Fruit fly (Drosophila melanogaster) whole organism, prepupa: ENCODE data around the gene CG43447.

Experiments used
- CG10631 ChIP-seq: fragments of 200-800 bp; sonication (Bioruptor generic); optimal IDR thresholded peaks from 2 replicates; lab custom pipeline; 2016; ENCODE audit warnings: missing biosample characterization, missing genetic modification characterization
- CG11294 ChIP-seq: fragments of 200-800 bp; sonication (Bioruptor generic); IDR thresholded peaks from 2 replicates; pipeline ENCODE4 v1.3.6; 2022; ENCODE audit warnings: missing biosample characterization, missing genetic modification characterization
- CG11762 ChIP-seq: fragments of 200-800 bp; sonication (Bioruptor generic); optimal IDR thresholded peaks from 3 replicates; lab custom pipeline; 2016; ENCODE audit warnings: missing biosample characterization, missing genetic modification characterization; ENCODE audit not compliant: insufficient read depth
- CG15336 ChIP-seq: fragments of 200-800 bp; sonication (Bioruptor generic); IDR thresholded peaks from 2 replicates; pipeline ENCODE4 v1.3.6; 2022; ENCODE audit warnings: missing biosample characterization, missing genetic modification characterization
- CG16779 ChIP-seq: fragments of 200-800 bp; sonication (Bioruptor generic); optimal IDR thresholded peaks from 3 replicates; lab custom pipeline; 2017; ENCODE audit warnings: missing biosample characterization, mild to moderate bottlenecking, missing genetic modification characterization
- CG3032 ChIP-seq: fragments of 200-800 bp; optimal IDR thresholded peaks from 2 replicates; lab custom pipeline; 2019; ENCODE audit warnings: missing biosample characterization, mild to moderate bottlenecking, missing genetic modification characterization, moderate library complexity
- CG32006 ChIP-seq: fragments of 200-800 bp; sonication (Bioruptor generic); optimal IDR thresholded peaks from 3 replicates; lab custom pipeline; 2017; ENCODE audit warnings: missing biosample characterization, mild to moderate bottlenecking, missing genetic modification characterization
- CG34406 ChIP-seq: fragments of 200-800 bp; sonication (Bioruptor generic); optimal IDR thresholded peaks from 3 replicates; lab custom pipeline; 2016; ENCODE audit warnings: missing biosample characterization, missing genetic modification characterization
- CG3919 ChIP-seq: fragments of 200-800 bp; sonication (Bioruptor generic); optimal IDR thresholded peaks from 3 replicates; lab custom pipeline; 2016; ENCODE audit warnings: missing biosample characterization, missing genetic modification characterization
- CG4318 ChIP-seq: fragments of 200-800 bp; sonication (Bioruptor generic); optimal IDR thresholded peaks from 3 replicates; lab custom pipeline; 2017; ENCODE audit warnings: missing biosample characterization, mild to moderate bottlenecking, missing genetic modification characterization
- CG6276 ChIP-seq: fragments of 200-800 bp; sonication (Bioruptor generic); optimal IDR thresholded peaks from 2 replicates; lab custom pipeline; 2017; ENCODE audit warnings: missing biosample characterization, mild to moderate bottlenecking, missing genetic modification characterization
- CG6792 ChIP-seq: fragments of 200-800 bp; sonication (Bioruptor generic); optimal IDR thresholded peaks from 3 replicates; lab custom pipeline; 2016; ENCODE audit warnings: missing biosample characterization, missing genetic modification characterization
- CG6808 ChIP-seq: fragments of 200-800 bp; sonication (Bioruptor generic); optimal IDR thresholded peaks from 3 replicates; lab custom pipeline; 2017; ENCODE audit warnings: missing biosample characterization, missing genetic modification characterization, mild to moderate bottlenecking, moderate library complexity, missing genetic modification reagents
- CG6854 ChIP-seq: fragments of 200-800 bp; sonication (Bioruptor generic); optimal IDR thresholded peaks from 2 replicates; lab custom pipeline; 2017; ENCODE audit warnings: missing biosample characterization, mild to moderate bottlenecking, missing genetic modification characterization
- CG7368 ChIP-seq: fragments of 200-800 bp; sonication (Bioruptor generic); optimal IDR thresholded peaks from 3 replicates; lab custom pipeline; 2016; ENCODE audit warnings: missing biosample characterization, missing genetic modification characterization
- CG8119 ChIP-seq: fragments of 200-800 bp; sonication (Bioruptor generic); IDR thresholded peaks from 3 replicates; pipeline ENCODE4 v1.3.6; 2022; ENCODE audit warnings: missing biosample characterization, missing genetic modification characterization
- CG8319 ChIP-seq: fragments of 200-800 bp; sonication (Bioruptor generic); optimal IDR thresholded peaks from 3 replicates; lab custom pipeline; 2016; ENCODE audit warnings: missing biosample characterization, missing genetic modification characterization
- CG8632 ChIP-seq: fragments of 200-800 bp; sonication (Bioruptor generic); optimal IDR thresholded peaks from 3 replicates; lab custom pipeline; 2016; ENCODE audit warnings: missing biosample characterization, missing genetic modification characterization
- CG9139 ChIP-seq: fragments of 200-800 bp; sonication (Bioruptor generic); optimal IDR thresholded peaks from 3 replicates; lab custom pipeline; 2017; ENCODE audit warnings: missing biosample characterization, mild to moderate bottlenecking, missing genetic modification characterization
- Eip75B ChIP-seq: fragments of 200-800 bp; sonication (Bioruptor generic); optimal IDR thresholded peaks from 3 replicates; lab custom pipeline; 2016; ENCODE audit warnings: missing biosample characterization, missing genetic modification characterization
- Eip78C ChIP-seq: fragments of 200-800 bp; sonication (Bioruptor generic); peaks from one replicate; lab custom pipeline; 2016; ENCODE audit warnings: missing biosample characterization, missing genetic modification characterization
- Eip93F ChIP-seq: fragments of 200-800 bp; sonication (Bioruptor generic); optimal IDR thresholded peaks from 2 replicates; lab custom pipeline; 2016; ENCODE audit warnings: missing biosample characterization, mild to moderate bottlenecking, missing genetic modification characterization
- Ets21C ChIP-seq: fragments of 200-800 bp; sonication (Bioruptor generic); optimal IDR thresholded peaks from 3 replicates; lab custom pipeline; 2016; ENCODE audit warnings: missing biosample characterization, missing genetic modification characterization
- Lpt ChIP-seq: fragments of 200-800 bp; sonication (Bioruptor generic); optimal IDR thresholded peaks from 3 replicates; lab custom pipeline; 2016; ENCODE audit warnings: missing biosample characterization, missing genetic modification characterization
- Met ChIP-seq: fragments of 200-800 bp; sonication (Bioruptor generic); optimal IDR thresholded peaks from 3 replicates; lab custom pipeline; 2016; ENCODE audit warnings: missing biosample characterization, missing genetic modification characterization
- OdsH ChIP-seq: fragments of 200-800 bp; sonication (Bioruptor generic); optimal IDR thresholded peaks from 3 replicates; lab custom pipeline; 2016; ENCODE audit warnings: missing biosample characterization, missing genetic modification characterization
- Sox102F ChIP-seq: fragments of 200-800 bp; sonication (Bioruptor generic); optimal IDR thresholded peaks from 2 replicates; lab custom pipeline; 2016; ENCODE audit warnings: missing biosample characterization, mild to moderate bottlenecking, missing genetic modification characterization
- Sox14 ChIP-seq: fragments of 200-800 bp; sonication (Bioruptor generic); optimal IDR thresholded peaks from 3 replicates; lab custom pipeline; 2016; ENCODE audit warnings: missing biosample characterization, missing genetic modification characterization
- Sox15 ChIP-seq: fragments of 200-800 bp; sonication (Bioruptor generic); optimal IDR thresholded peaks from 3 replicates; lab custom pipeline; 2016; ENCODE audit warnings: missing biosample characterization, missing genetic modification characterization
- cyc ChIP-seq: fragments of 200-800 bp; sonication (Bioruptor generic); optimal IDR thresholded peaks from 3 replicates; lab custom pipeline; 2016; ENCODE audit warnings: missing biosample characterization, missing genetic modification characterization
- dsx ChIP-seq: fragments of 200-800 bp; optimal IDR thresholded peaks from 3 replicates; lab custom pipeline; 2019; ENCODE audit warnings: missing biosample characterization, mild to moderate bottlenecking, missing genetic modification characterization, moderate library complexity; ENCODE audit not compliant: poor library complexity, severe bottlenecking
- eg ChIP-seq: fragments of 200-800 bp; sonication (Bioruptor generic); IDR thresholded peaks from 3 replicates; pipeline ENCODE4 v1.3.6; 2022; ENCODE audit warnings: missing biosample characterization, missing genetic modification characterization
- fd59A ChIP-seq: fragments of 200-800 bp; sonication (Bioruptor generic); optimal IDR thresholded peaks from 2 replicates; lab custom pipeline; 2017; ENCODE audit warnings: missing biosample characterization, mild to moderate bottlenecking, missing genetic modification characterization, missing genetic modification reagents
- fkh ChIP-seq: fragments of 200-800 bp; sonication (Bioruptor generic); optimal IDR thresholded peaks from 3 replicates; lab custom pipeline; 2017; ENCODE audit warnings: missing biosample characterization, mild to moderate bottlenecking, missing genetic modification characterization, moderate library complexity
- pdm3 ChIP-seq: fragments of 200-800 bp; sonication (Bioruptor generic); optimal IDR thresholded peaks from 3 replicates; lab custom pipeline; 2016; ENCODE audit warnings: missing biosample characterization, missing genetic modification characterization
- salr ChIP-seq, 2 experiments: fragments of 200-800 bp; sonication (Bioruptor generic); optimal IDR thresholded peaks; 3 replicates each; lab custom pipeline; 2016 to 2018; ENCODE audit warnings: missing biosample characterization in 2 of 2, missing genetic modification characterization in 2 of 2, mild to moderate bottlenecking in 1 of 2
- svp ChIP-seq: fragments of 200-800 bp; sonication (Bioruptor generic); peaks from one replicate; lab custom pipeline; 2016; ENCODE audit warnings: missing biosample characterization, missing genetic modification characterization
- topi ChIP-seq: fragments of 200-800 bp; sonication (Bioruptor generic); optimal IDR thresholded peaks from 3 replicates; lab custom pipeline; 2016; ENCODE audit warnings: missing biosample characterization, missing genetic modification characterization
- vri ChIP-seq: fragments of 200-800 bp; sonication (Bioruptor generic); optimal IDR thresholded peaks from 3 replicates; lab custom pipeline; 2016; ENCODE audit warnings: missing biosample characterization, mild to moderate bottlenecking, missing genetic modification characterization

The CG43447 gene

DNA sequence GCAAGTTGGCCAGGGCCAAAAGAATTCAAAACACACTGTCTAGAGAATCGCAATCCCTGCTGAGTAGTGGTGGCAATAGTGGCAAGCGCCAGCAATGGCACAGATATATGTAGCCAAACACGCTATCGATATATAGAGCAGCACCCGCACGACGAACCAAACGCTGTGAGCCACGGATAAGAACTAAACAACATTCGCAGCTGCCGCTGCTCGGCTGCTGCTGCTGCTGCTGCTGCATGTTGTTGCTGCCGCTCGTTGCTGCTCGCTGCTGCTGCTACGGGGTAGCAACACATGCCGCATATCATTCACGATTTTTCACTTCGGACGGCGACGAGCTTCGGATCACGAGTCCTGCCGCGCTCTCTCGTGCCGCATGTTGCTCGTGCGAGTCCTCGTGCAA, 2.8 kb upstream of the CG43447 start, which contains the start of gene side:
Gene side, minus strand, starts transcription at position 175 of the 400 bp plus-strand sequence.
- TF ChIP-seq Eip93F (GFP tag; lab: Kevin White, UChicago) (no peak), CG3919 (GFP tag; lab: Kevin White, UChicago) (peak; percentile 26)

DNA sequence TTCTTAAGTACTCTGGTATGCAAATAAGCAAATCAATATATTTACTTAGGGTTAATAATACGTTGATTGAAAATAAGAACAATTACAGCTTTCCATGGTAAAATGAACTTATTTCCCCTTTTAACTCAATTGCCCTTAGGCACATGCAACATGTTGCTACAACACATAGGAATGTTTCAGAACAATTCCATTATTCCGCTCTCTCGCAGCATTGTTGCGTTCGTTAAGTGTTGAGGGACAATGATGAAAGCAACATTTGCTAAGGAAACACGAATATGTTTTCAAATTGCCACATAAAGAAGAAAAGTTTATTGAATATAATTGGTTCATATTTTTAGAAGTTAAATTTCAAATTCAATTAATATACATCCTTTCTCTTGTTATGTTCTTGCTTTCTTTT, 1.7 kb upstream of the CG43447 start:
- TF ChIP-seq Eip78C (no peak), Lpt (GFP tag; lab: Kevin White, UChicago) (no peak), Sox102F (no peak), Sox14 (no peak), CG6792 (no peak), topi (no peak), CG32006 (GFP tag; lab: Kevin White, UChicago) (no peak), Eip75B (no peak), CG3032 (tag; lab: Kevin White, UChicago) (no peak)

DNA sequence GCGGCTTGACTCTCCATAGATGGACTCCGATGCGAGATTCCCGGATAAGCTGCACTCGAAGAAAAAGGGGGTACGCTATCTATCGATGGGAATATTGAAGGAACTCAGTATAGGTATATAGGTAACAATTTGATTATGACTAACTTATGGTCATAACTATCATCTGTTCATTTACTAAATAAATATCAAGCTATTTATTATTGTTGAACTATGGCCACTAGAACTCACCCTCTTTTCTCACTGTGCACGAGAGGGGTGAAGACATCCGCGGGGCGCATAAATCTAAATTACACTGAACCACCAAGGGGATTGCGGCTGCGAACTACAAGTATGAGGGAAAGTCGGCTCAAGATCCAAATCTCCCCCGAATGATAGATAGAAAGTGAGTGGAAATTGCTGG, 516 bp downstream of the CG43447 start, which contains the start of gene CG44290:
Gene CG44290, minus strand, starts transcription at position 317 of the 400 bp plus-strand sequence.
- TF ChIP-seq Ets21C (GFP tag; lab: Kevin White, UChicago) (no peak), Sox15 (GFP tag; lab: Kevin White, UChicago) (no peak), CG6276 (GFP tag; lab: Kevin White, UChicago) (no peak), svp (peak; percentile 49)

DNA sequence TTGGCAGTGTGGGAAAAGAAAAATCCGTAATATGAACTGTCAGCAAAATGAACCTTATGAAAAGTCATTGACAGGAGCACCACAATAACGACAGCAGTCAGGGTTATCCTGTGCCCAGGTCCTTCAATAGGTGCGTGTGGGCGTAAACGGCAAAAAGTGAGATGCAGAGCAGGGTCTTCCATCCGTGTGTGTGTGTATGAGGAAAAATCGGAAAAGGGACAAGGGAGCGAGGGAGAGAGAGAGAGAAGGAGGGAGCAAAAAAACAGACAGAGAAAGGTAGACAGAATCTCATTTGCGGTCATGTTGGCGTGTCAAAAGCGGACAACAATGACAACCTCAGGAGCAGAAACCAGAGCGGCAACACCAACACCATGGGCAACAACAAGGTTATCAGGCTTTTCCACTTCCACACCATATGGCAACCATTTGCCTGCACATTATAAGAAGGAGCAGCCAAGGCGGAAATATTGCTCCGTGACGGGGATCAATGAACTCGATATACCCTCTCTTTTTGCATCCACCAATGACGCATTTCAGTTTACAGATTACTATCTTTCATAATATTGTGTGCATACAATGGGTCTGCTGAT, 1.2 kb downstream of the CG43447 start:
- no peak for TF ChIP-seq topi
- TF ChIP-seq CG8119 = no peak
- no peak for TF ChIP-seq OdsH (GFP tag; lab: Kevin White, UChicago)
- no peak for TF ChIP-seq Eip93F (GFP tag; lab: Kevin White, UChicago)
- TF ChIP-seq Lpt (GFP tag; lab: Kevin White, UChicago) = no peak
- no peak for TF ChIP-seq vri (GFP tag; lab: Kevin White, UChicago)
- TF ChIP-seq cyc (GFP tag; lab: Kevin White, UChicago) = no peak
- TF ChIP-seq CG8319 (GFP tag; lab: Kevin White, UChicago) = no peak
- no peak for TF ChIP-seq CG7368
- TF ChIP-seq fkh (GFP tag; lab: Kevin White, UChicago) = no peak
- TF ChIP-seq CG6854 (GFP tag; lab: Kevin White, UChicago) = no peak
- no peak for TF ChIP-seq CG6792
- no peak for TF ChIP-seq CG8632 (GFP tag; lab: Kevin White, UChicago)
- TF ChIP-seq Met (GFP tag; lab: Kevin White, UChicago) = no peak

DNA sequence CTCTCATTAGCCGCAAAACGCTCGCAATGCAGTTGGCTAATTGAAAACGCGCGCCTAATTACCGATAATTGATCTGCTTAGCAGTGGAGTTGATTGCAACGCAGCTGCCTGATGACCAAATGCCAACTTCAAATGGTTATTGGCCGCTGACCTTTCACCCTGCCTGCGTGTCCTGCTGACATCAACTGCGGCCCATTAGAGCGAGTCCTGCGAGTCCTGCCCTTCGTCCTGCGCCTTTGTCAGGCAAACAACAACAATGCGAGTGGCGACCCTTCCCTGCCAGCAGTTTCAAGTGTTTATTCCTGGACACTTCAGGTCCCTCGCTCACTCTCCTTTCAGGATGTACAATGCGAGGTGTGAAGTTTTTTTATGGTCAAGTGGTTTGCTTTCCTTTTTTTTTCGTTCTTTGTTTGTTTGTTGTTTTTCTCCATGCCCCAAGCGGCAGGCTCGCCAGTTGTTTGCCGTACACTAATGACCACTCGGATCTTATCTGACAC, 2.4 kb downstream of the CG43447 start:
- TF ChIP-seq Eip78C (no peak), CG11294 (GFP tag; lab: Robert Waterston, UW) (no peak), CG8119 (no peak), CG9139 (GFP tag; lab: Kevin White, UChicago) (no peak), CG6808 (no peak), Lpt (GFP tag; lab: Kevin White, UChicago) (no peak), CG4318 (GFP tag; lab: Kevin White, UChicago) (no peak), CG34406 (no peak), CG10631 (GFP tag; lab: Kevin White, UChicago) (no peak), CG11762 (GFP tag; lab: Kevin White, UChicago) (no peak), pdm3 (no peak), CG16779 (tag; lab: Kevin White, UChicago) (no peak), CG6276 (GFP tag; lab: Kevin White, UChicago) (no peak), dsx (GFP tag; lab: Kevin White, UChicago) (no peak), vri (GFP tag; lab: Kevin White, UChicago) (no peak), salr (GFP tag; optimal IDR thresholded peaks at IDR 0.05; lab: Kevin White, UChicago) (no peak), eg (GFP tag; lab: Robert Waterston, UW) (no peak), fd59A (GFP tag; lab: Kevin White, UChicago) (no peak), CG3032 (tag; lab: Kevin White, UChicago) (no peak), CG15336 (GFP tag; lab: Robert Waterston, UW) (no peak)
- TF ChIP-seq, all 60 proteins: peak for 0
